Worm (Caenorhabditis elegans): ENCODE data around the gene W01B6.5.

DNA sequence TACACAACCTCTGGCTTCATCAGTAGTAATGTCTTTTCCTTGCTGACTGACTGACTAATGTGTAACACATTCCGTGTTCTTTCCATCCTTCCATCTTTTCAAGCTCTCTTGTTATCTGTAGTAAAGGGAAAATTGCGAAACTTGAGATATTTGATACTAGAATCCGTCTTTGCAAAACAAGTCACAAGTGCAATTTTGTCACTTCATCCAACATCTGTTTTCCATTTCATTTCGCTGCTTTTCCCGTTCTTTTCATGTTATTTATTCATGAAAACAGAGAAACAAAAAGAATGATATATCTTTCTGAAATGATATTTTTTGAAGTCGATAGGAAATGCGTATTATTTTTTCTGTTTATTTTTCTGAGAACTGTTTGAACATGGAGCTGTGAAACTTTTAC, 30.0 kb upstream of the W01B6.5 start:
- TF ChIP-seq him-1 (tag; optimal IDR thresholded peaks at IDR 0.05) (no peak), W03F9.2 (tag; optimal IDR thresholded peaks at IDR 0.05) (no peak), dao-5 (tag; optimal IDR thresholded peaks at IDR 0.05) (no peak)

Measured in whole organism, L4/young adult.